Worm (Caenorhabditis elegans) whole organism, late embryonic: Measurements from ENCODE around the gene T25B9.2.

Experiments
- C38D4.7 ChIP-seq: fragments of 200-800 bp; sonication (Bioruptor generic); optimal IDR thresholded peaks from 2 replicates; lab custom pipeline; 2018; ENCODE audit warnings: mild to moderate bottlenecking, missing genetic modification characterization, moderate library complexity, missing compliant biosample characterization
- F13H6.1 ChIP-seq: sonication (generic microtip); optimal IDR thresholded peaks from 2 replicates; lab custom pipeline; 2016; ENCODE audit warnings: missing genetic modification characterization, missing compliant biosample characterization
- Y22D7AL.16 ChIP-seq: sonication (generic microtip); optimal IDR thresholded peaks from 2 replicates; lab custom pipeline; 2016; ENCODE audit warnings: missing genetic modification characterization, missing compliant biosample characterization
- ama-1 ChIP-seq: fragments of 150-350 bp; optimal IDR thresholded peaks from 2 replicates; lab custom pipeline; 2014
- ceh-34 ChIP-seq: sonication (generic microtip); optimal IDR thresholded peaks from 2 replicates; lab custom pipeline; 2016; ENCODE audit warnings: mild to moderate bottlenecking, missing genetic modification characterization, missing compliant biosample characterization
- eyg-1 ChIP-seq: sonication (generic microtip); optimal IDR thresholded peaks from 2 replicates; lab custom pipeline; 2016; ENCODE audit warnings: missing genotype, missing genetic modification characterization, missing compliant biosample characterization
- hlh-6 ChIP-seq: sonication (generic microtip); optimal IDR thresholded peaks from 2 replicates; lab custom pipeline; 2016; ENCODE audit warnings: missing genotype, missing genetic modification characterization, missing compliant biosample characterization
- nhr-11 ChIP-seq: fragments of 150-350 bp; optimal IDR thresholded peaks from 2 replicates; lab custom pipeline; 2014; ENCODE audit warnings: missing biosample characterization, missing genetic modification characterization
- pag-3 ChIP-seq: sonication (generic microtip); optimal IDR thresholded peaks from 2 replicates; lab custom pipeline; 2016; ENCODE audit warnings: missing compliant biosample characterization, missing genetic modification characterization, borderline replicate concordance
- pha-4 ChIP-seq: fragments of 150-350 bp; optimal IDR thresholded peaks from 2 replicates; lab custom pipeline; 2018; ENCODE audit warnings: missing biosample characterization, missing genetic modification reagents, missing genetic modification characterization
- sdc-2 ChIP-seq: sonication (generic microtip); optimal IDR thresholded peaks from 2 replicates; lab custom pipeline; 2016; ENCODE audit warnings: missing genotype, missing genetic modification characterization, missing compliant biosample characterization
- unc-86 ChIP-seq: sonication (generic microtip); optimal IDR thresholded peaks from 2 replicates; lab custom pipeline; 2016; ENCODE audit warnings: missing genetic modification characterization, missing compliant biosample characterization

DNA sequence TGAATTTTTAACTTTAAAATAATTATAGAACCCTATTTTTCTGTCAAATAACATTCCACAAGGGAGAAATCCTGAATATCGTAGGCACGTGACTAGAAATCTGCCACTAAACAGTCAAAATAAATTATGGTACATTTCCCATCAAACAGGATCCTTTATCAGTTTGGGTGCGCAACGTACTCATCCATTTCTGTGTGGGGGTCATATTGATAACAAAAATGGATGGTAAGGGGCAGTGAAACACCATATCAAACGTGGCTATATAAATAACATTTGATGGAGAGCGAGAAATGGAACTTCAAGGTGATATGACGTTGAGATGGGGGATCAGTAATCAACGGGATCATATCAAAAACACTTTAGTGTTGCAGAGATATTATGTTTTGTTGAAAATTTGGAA lies 32.4 kb upstream of the T25B9.2 start:
- TF ChIP-seq unc-86 (tag; lab: Kevin White, UChicago), result no peak
- no peak for TF ChIP-seq F13H6.1 (tag; lab: Kevin White, UChicago)
- TF ChIP-seq Y22D7AL.16 (tag; lab: Kevin White, UChicago), result no peak
- TF ChIP-seq pag-3 (tag; lab: Kevin White, UChicago), result no peak
- TF ChIP-seq ama-1 (lab: Kevin White, UChicago), result no peak
- no peak for TF ChIP-seq eyg-1 (tag; lab: Kevin White, UChicago)
- no peak for TF ChIP-seq C38D4.7 (GFP tag; lab: Kevin White, UChicago)
- TF ChIP-seq ceh-34 (tag; lab: Kevin White, UChicago), result no peak
- TF ChIP-seq pha-4 (tag; lab: Kevin White, UChicago), result no peak
- no peak for TF ChIP-seq hlh-6
- TF ChIP-seq sdc-2 (tag; lab: Kevin White, UChicago), result no peak
- no peak for TF ChIP-seq nhr-11 (tag; lab: Kevin White, UChicago)
